Fruit fly (Drosophila melanogaster): ENCODE data around the gene twy.

- no peak for TF ChIP-seq CG8478 (optimal IDR thresholded peaks at IDR 0.05)
- no peak for TF ChIP-seq CTCF (optimal IDR thresholded peaks at IDR 0.05)
Observed at dm6 chr3L:11772057-11772456, 21.0 kb downstream of the twy start, which contains the start of gene Muc68D.

Data from S2 (cell line).